Worm (Caenorhabditis elegans): ENCODE data around the gene F13D12.10.

F13D12.10 gene

DNA sequence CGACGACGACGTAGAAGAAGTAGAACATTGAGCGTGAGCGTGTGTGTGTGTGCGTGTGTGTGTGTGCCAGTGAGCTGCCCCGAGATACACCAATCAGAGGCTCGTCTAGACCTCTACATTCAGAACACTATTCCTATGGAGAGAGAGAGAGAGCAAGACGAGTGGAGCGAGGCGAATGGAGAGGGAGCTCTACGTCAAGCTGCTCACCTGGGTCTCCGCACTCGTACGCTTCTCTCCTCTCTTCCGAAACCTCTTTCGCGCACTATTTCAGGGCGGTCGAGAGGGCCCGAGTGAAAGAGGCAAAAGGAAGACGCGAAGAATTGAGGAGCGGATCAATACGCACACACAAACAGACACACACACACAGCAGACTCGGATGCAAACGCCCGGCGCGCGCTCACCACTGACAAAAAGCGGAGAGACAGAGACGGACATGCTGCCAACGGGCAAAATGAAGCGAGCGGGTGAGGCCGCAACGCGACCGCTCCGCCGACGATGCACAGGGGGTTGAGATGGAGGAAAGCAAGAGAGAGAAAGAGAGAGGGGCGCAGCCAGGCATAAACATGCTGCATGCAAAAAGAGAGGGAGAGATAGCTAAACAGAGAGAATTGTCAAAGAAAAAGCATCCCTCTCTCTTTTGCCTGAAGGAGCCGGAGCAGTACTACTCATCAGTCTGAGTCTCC lies 36.0 kb downstream of the F13D12.10 start (continued):
- TF ChIP-seq duxl-1 (tag; optimal IDR thresholded peaks at IDR 0.05; ENCODE audit: poor library complexity) (no peak), F37D6.2 (tag; optimal IDR thresholded peaks at IDR 0.05) (peak; percentile 92), ces-1 (GFP tag; optimal IDR thresholded peaks at IDR 0.05) (no peak), F10B5.3 (tag; optimal IDR thresholded peaks at IDR 0.05) (peak; percentile 67), daf-8 (GFP tag; IDR thresholded peaks at IDR 0.05) (no peak), nhr-6 (tag; optimal IDR thresholded peaks at IDR 0.05) (peak; percentile 68), tag-97 (GFP tag; IDR thresholded peaks at IDR 0.05) (no peak), pha-4 (GFP tag; IDR thresholded peaks at IDR 0.05) (peak; percentile 67), pha-4 (tag; optimal IDR thresholded peaks at IDR 0.05) (no peak), zag-1 (tag; optimal IDR thresholded peaks at IDR 0.05) (peak; percentile 60), nhr-76 (tag; optimal IDR thresholded peaks at IDR 0.05) (no peak), egl-27 (tag; optimal IDR thresholded peaks at IDR 0.05) (no peak), T20F7.1 (GFP tag; optimal IDR thresholded peaks at IDR 0.05) (peak; percentile 82), hlh-11 (tag; optimal IDR thresholded peaks at IDR 0.05) (peak; percentile 96), ZK546.5 (tag; optimal IDR thresholded peaks at IDR 0.05) (peak in 1 of 2 experiments; percentile 50), nhr-28 (tag; optimal IDR thresholded peaks at IDR 0.05) (peak; percentile 33), nhr-237 (tag; optimal IDR thresholded peaks at IDR 0.05) (no peak), F26F4.8 (GFP tag; conservative IDR thresholded peaks at IDR 0.05) (no peak), snpc-1.2 (GFP tag; IDR thresholded peaks at IDR 0.05) (0 out of 2 replicates have a peak, but pooled peaks have one; percentile 49), ZK337.2 (GFP tag; IDR thresholded peaks at IDR 0.05) (no peak), rbr-2 (tag; optimal IDR thresholded peaks at IDR 0.05) (peak; percentile 92), aha-1 (tag) (peak; percentile 96), madf-5 (GFP tag; IDR thresholded peaks at IDR 0.05) (no peak), nhr-25 (tag; optimal IDR thresholded peaks at IDR 0.05; ENCODE audit: borderline replicate concordance, insufficient read depth) (peak; percentile 10), nhr-10 (tag; optimal IDR thresholded peaks at IDR 0.05) (peak; percentile 2), madf-9 (GFP tag; conservative IDR thresholded peaks at IDR 0.05) (peak; percentile 73; the same call in 1 of the 2 replicates), hmg-1.1 (GFP tag; IDR thresholded peaks at IDR 0.05) (peak; percentile 84), lsy-2 (tag; optimal IDR thresholded peaks at IDR 0.05) (peak; percentile 66 to 67), unc-62 (GFP tag; optimal IDR thresholded peaks at IDR 0.05 in 1 of 2) (peak in 1 of 2 experiments; percentile 98), unc-62 (tag; optimal IDR thresholded peaks at IDR 0.05) (no peak), aly-2 (tag; optimal IDR thresholded peaks at IDR 0.05) (no peak), F44E2.7 (GFP tag; IDR thresholded peaks at IDR 0.05) (no peak), nhr-48 (tag; optimal IDR thresholded peaks at IDR 0.05) (peak; percentile 78), dpl-1 (GFP tag; optimal IDR thresholded peaks at IDR 0.05) (peak; percentile 43), ceh-82 (tag; optimal IDR thresholded peaks at IDR 0.05) (no peak), zfp-2 (tag; optimal IDR thresholded peaks at IDR 0.05) (peak; percentile 56), ceh-28 (tag; optimal IDR thresholded peaks at IDR 0.05) (peak; percentile 81), lir-3 (tag; optimal IDR thresholded peaks at IDR 0.05) (peak; percentile 58), lin-29 (GFP tag; IDR thresholded peaks at IDR 0.05) (no peak), tra-1 (GFP tag; IDR thresholded peaks at IDR 0.05) (no peak), nhr-41 (GFP tag; IDR thresholded peaks at IDR 0.05) (peak; percentile 55; the same call in 1 of the 2 replicates), skn-1 (tag; optimal IDR thresholded peaks at IDR 0.05) (no peak), ctbp-1 (GFP tag; IDR thresholded peaks at IDR 0.05) (peak; percentile 75), lin-39 (tag; optimal IDR thresholded peaks at IDR 0.05) (no peak), lin-13 (GFP tag; optimal IDR thresholded peaks at IDR 0.05) (peak; percentile 51), ztf-7 (tag; optimal IDR thresholded peaks at IDR 0.05) (no peak), zip-11 (GFP tag; IDR thresholded peaks at IDR 0.05) (no peak), lin-1 (GFP tag; IDR thresholded peaks at IDR 0.05) (peak; percentile 24; the same call in 1 of the 2 replicates), fkh-10 (GFP tag; optimal IDR thresholded peaks at IDR 0.05) (peak; percentile 87), nhr-111 (GFP tag; optimal IDR thresholded peaks at IDR 0.05) (peak; percentile 40), dmd-9 (GFP tag; IDR thresholded peaks at IDR 0.05) (no peak)
